Worm (Caenorhabditis elegans) whole organism, L3 larva: ENCODE measurements around the gene sra-4.

Experiments
- R02D3.7 ChIP-seq: fragments of 150-350 bp; optimal IDR thresholded peaks from 2 replicates; lab custom pipeline; 2014; ENCODE audit warnings: missing biosample characterization, missing genetic modification characterization
- ZK546.5 ChIP-seq: sonication (generic microtip); optimal IDR thresholded peaks from 2 replicates; lab custom pipeline; 2017; ENCODE audit warnings: missing biosample characterization, missing genetic modification characterization
- aly-2 ChIP-seq: fragments of 150-350 bp; optimal IDR thresholded peaks from 2 replicates; lab custom pipeline; 2014; ENCODE audit warnings: missing biosample characterization, missing genetic modification characterization
- ama-1 ChIP-seq: fragments of 150-350 bp; optimal IDR thresholded peaks from 2 replicates; lab custom pipeline; 2018
- ceh-16 ChIP-seq: sonication (generic microtip); optimal IDR thresholded peaks from 2 replicates; lab custom pipeline; 2017; ENCODE audit warnings: missing biosample characterization, missing genetic modification characterization
- ceh-28 ChIP-seq: fragments of 150-350 bp; optimal IDR thresholded peaks from 2 replicates; lab custom pipeline; 2014; ENCODE audit warnings: missing biosample characterization, missing genetic modification reagents, missing genetic modification characterization
- ceh-82 ChIP-seq: fragments of 150-350 bp; optimal IDR thresholded peaks from 2 replicates; lab custom pipeline; 2014; ENCODE audit warnings: missing biosample characterization, missing genetic modification characterization
- ceh-9 ChIP-seq: sonication (generic microtip); optimal IDR thresholded peaks from 2 replicates; lab custom pipeline; 2018; ENCODE audit warnings: missing biosample characterization, missing genetic modification characterization
- daf-12 ChIP-seq: fragments of 150-350 bp; optimal IDR thresholded peaks from 2 replicates; lab custom pipeline; 2014; ENCODE audit warnings: missing biosample characterization, missing genetic modification reagents, missing genetic modification characterization
- egl-27 ChIP-seq: sonication (generic microtip); optimal IDR thresholded peaks from 4 replicates; lab custom pipeline; 2017; ENCODE audit warnings: missing biosample characterization, missing genetic modification reagents, missing genetic modification characterization
- egl-5 ChIP-seq: fragments of 150-350 bp; optimal IDR thresholded peaks from 2 replicates; lab custom pipeline; 2017; ENCODE audit warnings: missing biosample characterization, missing genetic modification reagents, missing genetic modification characterization, inconsistent platforms
- elt-1 ChIP-seq: fragments of 150-350 bp; optimal IDR thresholded peaks from 2 replicates; lab custom pipeline; 2014; ENCODE audit warnings: missing biosample characterization, missing genetic modification characterization
- elt-2 ChIP-seq: sonication (generic microtip); optimal IDR thresholded peaks from 2 replicates; lab custom pipeline; 2016; ENCODE audit warnings: missing genetic modification reagents, mild to moderate bottlenecking, missing genetic modification characterization, missing compliant biosample characterization
- elt-3 ChIP-seq, 3 experiments: fragments of 150-350 bp in 1 of 3; sonication (generic microtip) in 2 of 3; optimal IDR thresholded peaks; 2 replicates in 2 of 3; 4 replicates in 1 of 3; lab custom pipeline; 2014 to 2017; ENCODE audit warnings: missing biosample characterization in 3 of 3, missing genetic modification characterization in 3 of 3
- eor-1 ChIP-seq, 2 experiments: fragments of 150-350 bp; optimal IDR thresholded peaks; 2 replicates each; lab custom pipeline; 2014 to 2018; ENCODE audit warnings: missing biosample characterization in 2 of 2, missing genetic modification characterization in 2 of 2
- fkh-10 ChIP-seq: sonication (generic microtip); optimal IDR thresholded peaks from 2 replicates; lab custom pipeline; 2017; ENCODE audit warnings: missing biosample characterization, missing genetic modification reagents, missing genetic modification characterization
- fkh-2 ChIP-seq: fragments of 150-350 bp; optimal IDR thresholded peaks from 2 replicates; lab custom pipeline; 2014; ENCODE audit warnings: missing biosample characterization, missing genetic modification reagents, missing genetic modification characterization
- fos-1 ChIP-seq: fragments of 150-350 bp; optimal IDR thresholded peaks from 2 replicates; lab custom pipeline; 2014; ENCODE audit warnings: missing biosample characterization, missing genetic modification characterization
- hmg-11 ChIP-seq: sonication (generic microtip); optimal IDR thresholded peaks from 2 replicates; lab custom pipeline; 2016; ENCODE audit warnings: missing genetic modification characterization, missing compliant biosample characterization
- jun-1 ChIP-seq: fragments of 150-350 bp; optimal IDR thresholded peaks from 2 replicates; lab custom pipeline; 2014; ENCODE audit warnings: missing biosample characterization, missing genetic modification reagents, missing genetic modification characterization
- lin-15B ChIP-seq: fragments of 150-350 bp; optimal IDR thresholded peaks from 2 replicates; lab custom pipeline; 2014; ENCODE audit warnings: missing biosample characterization, missing genetic modification characterization
- lin-39 ChIP-seq: fragments of 150-350 bp; optimal IDR thresholded peaks from 2 replicates; lab custom pipeline; 2018; ENCODE audit warnings: missing biosample characterization, missing genetic modification reagents, missing genetic modification characterization
- lsy-12 ChIP-seq: sonication (generic microtip); optimal IDR thresholded peaks from 2 replicates; lab custom pipeline; 2016; ENCODE audit warnings: mild to moderate bottlenecking, missing genetic modification characterization, missing compliant biosample characterization
- mdl-1 ChIP-seq: fragments of 150-350 bp; optimal IDR thresholded peaks from 2 replicates; lab custom pipeline; 2014; ENCODE audit warnings: missing biosample characterization, missing genetic modification characterization
- mml-1 ChIP-seq: fragments of 150-350 bp; sonication (generic microtip); optimal IDR thresholded peaks from 3 replicates; lab custom pipeline; 2014; ENCODE audit warnings: missing biosample characterization, missing genetic modification characterization
- nfya-1 ChIP-seq: sonication (generic microtip); optimal IDR thresholded peaks from 2 replicates; lab custom pipeline; 2017; ENCODE audit warnings: missing genetic modification characterization, mild to moderate bottlenecking, missing compliant biosample characterization, antibody characterized with exemption, moderate library complexity; ENCODE audit not compliant: insufficient read depth
- nhr-11 ChIP-seq: fragments of 150-350 bp; optimal IDR thresholded peaks from 2 replicates; lab custom pipeline; 2014; ENCODE audit warnings: missing biosample characterization, missing genetic modification characterization
- nhr-12 ChIP-seq: fragments of 150-350 bp; optimal IDR thresholded peaks from 2 replicates; lab custom pipeline; 2014; ENCODE audit warnings: missing biosample characterization, missing genetic modification characterization
- nhr-23 ChIP-seq: fragments of 150-350 bp; optimal IDR thresholded peaks from 2 replicates; lab custom pipeline; 2014; ENCODE audit warnings: missing biosample characterization, missing genetic modification reagents, missing genetic modification characterization
- nhr-237 ChIP-seq: fragments of 150-350 bp; optimal IDR thresholded peaks from 2 replicates; lab custom pipeline; 2014; ENCODE audit warnings: missing biosample characterization, missing genetic modification characterization
- nhr-25 ChIP-seq: sonication (generic microtip); optimal IDR thresholded peaks from 2 replicates; lab custom pipeline; 2017; ENCODE audit warnings: missing biosample characterization, missing genetic modification characterization
- nhr-28 ChIP-seq: fragments of 150-350 bp; optimal IDR thresholded peaks from 2 replicates; lab custom pipeline; 2014; ENCODE audit warnings: missing biosample characterization, missing genetic modification characterization
- nhr-43 ChIP-seq: sonication (generic microtip); optimal IDR thresholded peaks from 2 replicates; lab custom pipeline; 2016; ENCODE audit warnings: mild to moderate bottlenecking, missing genetic modification characterization, missing compliant biosample characterization; ENCODE audit not compliant: poor library complexity, severe bottlenecking
- nhr-67 ChIP-seq: fragments of 150-350 bp; optimal IDR thresholded peaks from 2 replicates; lab custom pipeline; 2014; ENCODE audit warnings: missing biosample characterization, missing genetic modification characterization
- nhr-76 ChIP-seq: fragments of 150-350 bp; sonication (generic microtip); optimal IDR thresholded peaks from 5 replicates; lab custom pipeline; 2014; ENCODE audit warnings: missing biosample characterization, missing genetic modification characterization
- nhr-77 ChIP-seq: fragments of 150-350 bp; optimal IDR thresholded peaks from 2 replicates; lab custom pipeline; 2014; ENCODE audit warnings: missing biosample characterization, missing genetic modification characterization
- pha-4 ChIP-seq: fragments of 150-350 bp; optimal IDR thresholded peaks from 2 replicates; lab custom pipeline; 2014; ENCODE audit warnings: missing biosample characterization, missing genetic modification reagents, missing genetic modification characterization
- pqm-1 ChIP-seq: fragments of 150-350 bp; optimal IDR thresholded peaks from 2 replicates; lab custom pipeline; 2017; ENCODE audit warnings: missing biosample characterization, missing genetic modification characterization, inconsistent platforms
- sea-2 ChIP-seq: fragments of 150-350 bp; sonication (generic microtip); optimal IDR thresholded peaks from 4 replicates; lab custom pipeline; 2014; ENCODE audit warnings: missing biosample characterization, missing genetic modification reagents, missing genetic modification characterization
- skn-1 ChIP-seq: fragments of 150-350 bp; optimal IDR thresholded peaks from 2 replicates; lab custom pipeline; 2014; ENCODE audit warnings: missing biosample characterization, missing genetic modification characterization
- snpc-4 ChIP-seq: fragments of 150-350 bp; optimal IDR thresholded peaks from 2 replicates; lab custom pipeline; 2014; ENCODE audit warnings: missing biosample characterization, missing genetic modification characterization
- tbx-2 ChIP-seq: sonication (generic microtip); optimal IDR thresholded peaks from 2 replicates; lab custom pipeline; 2016; ENCODE audit warnings: mild to moderate bottlenecking, missing genetic modification characterization, missing compliant biosample characterization
- unc-39 ChIP-seq: sonication (generic microtip); optimal IDR thresholded peaks from 4 replicates; lab custom pipeline; 2017; ENCODE audit warnings: missing biosample characterization, missing genetic modification characterization
- unc-62 ChIP-seq: fragments of 150-350 bp; sonication (generic microtip); optimal IDR thresholded peaks from 4 replicates; lab custom pipeline; 2014; ENCODE audit warnings: missing biosample characterization, missing genetic modification reagents, missing genetic modification characterization
- zag-1 ChIP-seq: fragments of 150-350 bp; optimal IDR thresholded peaks from 2 replicates; lab custom pipeline; 2014; ENCODE audit warnings: missing biosample characterization, missing genetic modification characterization
- ztf-11 ChIP-seq: fragments of 150-350 bp; optimal IDR thresholded peaks from 2 replicates; lab custom pipeline; 2014; ENCODE audit warnings: missing biosample characterization, missing genetic modification characterization
- ztf-4 ChIP-seq: fragments of 150-350 bp; optimal IDR thresholded peaks from 2 replicates; lab custom pipeline; 2014; ENCODE audit warnings: missing biosample characterization, missing genetic modification characterization

Gene sra-4

DNA sequence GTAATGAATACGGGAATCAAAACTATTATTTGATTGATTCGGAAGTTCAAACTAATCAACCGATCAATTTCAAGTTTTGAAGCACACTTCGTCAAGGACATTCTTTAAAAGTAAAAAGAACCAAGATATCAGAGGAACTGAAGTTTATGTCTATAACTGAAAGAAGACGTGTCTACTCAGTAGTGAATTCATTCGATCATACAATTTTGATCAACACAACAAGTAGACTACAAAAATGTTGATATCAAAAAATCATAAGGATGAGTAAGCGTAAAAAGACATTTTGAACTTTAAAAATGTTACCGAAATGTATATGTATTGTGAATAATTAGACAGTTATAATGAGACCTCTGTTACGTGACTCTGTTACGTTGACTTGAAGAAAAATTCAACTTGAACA lies at the start of gene sra-4:
Gene sra-4 (minus strand): TSS at position 101 of the 400 bp plus-strand sequence.
- no peak for TF ChIP-seq ceh-28 (tag; lab: Kevin White, UChicago)
- no peak for TF ChIP-seq fkh-10 (GFP tag; lab: Kevin White, UChicago)
- no peak for TF ChIP-seq elt-2
- TF ChIP-seq snpc-4 (tag; lab: Kevin White, UChicago) = no peak
- TF ChIP-seq nhr-67 (tag; lab: Kevin White, UChicago) = no peak
- no peak for TF ChIP-seq pqm-1
- no peak for TF ChIP-seq eor-1 (tag; optimal IDR thresholded peaks at IDR 0.05; lab: Kevin White, UChicago)

- no peak for TF ChIP-seq unc-39 (tag; lab: Kevin White, UChicago)
- TF ChIP-seq elt-2 = peak; percentile 17
- TF ChIP-seq pha-4 = peak; percentile 77
- TF ChIP-seq nhr-12 (tag; lab: Kevin White, UChicago) = no peak
- no peak for TF ChIP-seq ztf-4
- TF ChIP-seq tbx-2 = no peak
- no peak for TF ChIP-seq daf-12
- no peak for TF ChIP-seq ZK546.5 (tag; lab: Kevin White, UChicago)
- TF ChIP-seq mdl-1 (tag; lab: Kevin White, UChicago) = no peak
- TF ChIP-seq snpc-4 (tag; lab: Kevin White, UChicago) = peak; percentile 62
- TF ChIP-seq ceh-9 (tag; lab: Kevin White, UChicago) = no peak
- TF ChIP-seq nhr-77 (tag; lab: Kevin White, UChicago) = no peak
- no peak for TF ChIP-seq egl-5
- peak; percentile 76 for TF ChIP-seq lin-15B (tag; lab: Kevin White, UChicago)
- peak; percentile 35 for TF ChIP-seq hmg-11 (tag; lab: Kevin White, UChicago)
- no peak for TF ChIP-seq fkh-2 (tag; lab: Kevin White, UChicago)
- no peak for TF ChIP-seq elt-3 (tag; optimal IDR thresholded peaks at IDR 0.05; lab: Kevin White, UChicago)
- TF ChIP-seq fos-1 = no peak
- TF ChIP-seq ama-1 = no peak
- peak; percentile 15 for TF ChIP-seq ceh-28 (tag; lab: Kevin White, UChicago)
- TF ChIP-seq pqm-1 = peak; percentile 21
- no peak for TF ChIP-seq egl-27 (tag; lab: Kevin White, UChicago)
- TF ChIP-seq nhr-237 (tag; lab: Kevin White, UChicago) = no peak
- TF ChIP-seq sea-2 = no peak
- TF ChIP-seq lin-39 (tag; lab: Kevin White, UChicago) = no peak
- no peak for TF ChIP-seq jun-1
- peak in 1 of 2 experiments; percentile 69 for TF ChIP-seq eor-1 (tag; optimal IDR thresholded peaks at IDR 0.05; lab: Kevin White, UChicago)
- TF ChIP-seq fkh-10 (GFP tag; lab: Kevin White, UChicago) = no peak
- TF ChIP-seq nhr-67 (tag; lab: Kevin White, UChicago) = no peak
- peak; percentile 74 for TF ChIP-seq nhr-25 (tag; lab: Kevin White, UChicago)
- peak; percentile 72 for TF ChIP-seq lsy-12
- no peak for TF ChIP-seq ceh-16 (tag; lab: Kevin White, UChicago)
- TF ChIP-seq elt-1 = no peak
- TF ChIP-seq ceh-82 = no peak
- no peak for TF ChIP-seq zag-1 (tag; lab: Kevin White, UChicago)
- no peak for TF ChIP-seq unc-62 (GFP tag; lab: Kevin White, UChicago)
- TF ChIP-seq nhr-11 (tag; lab: Kevin White, UChicago) = peak; percentile 34
- TF ChIP-seq mml-1 (tag; lab: Kevin White, UChicago) = no peak
- peak; percentile 87 for TF ChIP-seq nhr-23
- TF ChIP-seq nhr-43 (tag; lab: Kevin White, UChicago) = peak; percentile 92
- peak; percentile 72 for TF ChIP-seq nfya-1 (tag; lab: Kevin White, UChicago)
- TF ChIP-seq nhr-28 (tag; lab: Kevin White, UChicago) = no peak
- no peak for TF ChIP-seq skn-1 (tag; lab: Kevin White, UChicago)
- no peak for TF ChIP-seq nhr-76
- TF ChIP-seq R02D3.7 (tag; lab: Kevin White, UChicago) = no peak
- no peak for TF ChIP-seq aly-2 (tag; lab: Kevin White, UChicago)
- no peak for TF ChIP-seq ztf-11 (tag; lab: Kevin White, UChicago)
Measured at ce11 chrII:9591071-9591470, 48.4 kb upstream of the sra-4 start, which contains the start of the genes E02H1.1 and tag-124. Gene E02H1.1, minus strand, starts transcription at chrII:9591164. Gene tag-124, plus strand, starts transcription at chrII:9591292.
